Worm (Caenorhabditis elegans) whole organism, L1 larva: ENCODE results near the gene ccpp-6.

Experiments
- C16A3.4 ChIP-seq: fragments of 150-350 bp; optimal IDR thresholded peaks from 2 replicates; lab custom pipeline; 2014; ENCODE audit warnings: missing biosample characterization, missing genetic modification characterization
- C34B4.2 ChIP-seq: sonication (generic microtip); optimal IDR thresholded peaks from 2 replicates; lab custom pipeline; 2017; ENCODE audit warnings: mild to moderate bottlenecking, missing genetic modification characterization, missing compliant biosample characterization
- F16B12.6 ChIP-seq: fragments of 150-350 bp; optimal IDR thresholded peaks from 2 replicates; lab custom pipeline; 2014; ENCODE audit warnings: missing biosample characterization, missing genetic modification characterization
- aha-1 ChIP-seq: fragments of 150-350 bp; optimal IDR thresholded peaks from 2 replicates; lab custom pipeline; 2014; ENCODE audit warnings: missing biosample characterization, missing genetic modification characterization
- ama-1 ChIP-seq: fragments of 150-350 bp; optimal IDR thresholded peaks from 2 replicates; lab custom pipeline; 2014
- ceh-63 ChIP-seq: fragments of 200-800 bp; sonication (Bioruptor generic); optimal IDR thresholded peaks from 2 replicates; lab custom pipeline; 2018; ENCODE audit warnings: mild to moderate bottlenecking, missing genetic modification characterization, missing compliant biosample characterization
- ceh-88 ChIP-seq: fragments of 200-800 bp; sonication (Bioruptor generic); IDR thresholded peaks from 2 replicates; pipeline ENCODE4 v1.3.6; 2022; ENCODE audit warnings: missing genetic modification characterization, missing compliant biosample characterization
- ceh-90 ChIP-seq: sonication (generic microtip); optimal IDR thresholded peaks from 2 replicates; lab custom pipeline; 2016; ENCODE audit warnings: missing genetic modification characterization, missing compliant biosample characterization
- ces-1 ChIP-seq: fragments of 150-350 bp; optimal IDR thresholded peaks from 2 replicates; lab custom pipeline; 2014; ENCODE audit warnings: missing biosample characterization, missing genetic modification reagents, missing genetic modification characterization
- dpl-1 ChIP-seq, 3 experiments: fragments of 150-350 bp in 2 of 3; sonication (generic microtip) in 1 of 3; optimal IDR thresholded peaks; 2 replicates each; lab custom pipeline; 2014 to 2017; ENCODE audit warnings: missing biosample characterization in 3 of 3, missing genetic modification characterization in 3 of 3, missing genetic modification reagents in 3 of 3
- dsc-1 ChIP-seq: sonication (generic microtip); optimal IDR thresholded peaks from 2 replicates; lab custom pipeline; 2016; ENCODE audit warnings: mild to moderate bottlenecking, missing genetic modification characterization, missing compliant biosample characterization
- efl-1 ChIP-seq, 4 experiments: fragments of 150-350 bp; optimal IDR thresholded peaks in 3 of 4; peaks in 1 of 4; 1 replicate in 1 of 4; 2 replicates in 3 of 4; lab custom pipeline; 2014; ENCODE audit warnings: missing biosample characterization in 2 of 4, missing genetic modification characterization in 2 of 4, missing genetic modification reagents in 2 of 4
- efl-3 ChIP-seq: fragments of 200-800 bp; sonication (Bioruptor generic); optimal IDR thresholded peaks from 2 replicates; lab custom pipeline; 2018; ENCODE audit warnings: mild to moderate bottlenecking, missing genetic modification characterization, missing compliant biosample characterization
- elt-3 ChIP-seq, 6 experiments: fragments of 150-350 bp in 1 of 6; sonication (generic microtip); optimal IDR thresholded peaks; 2 replicates each; lab custom pipeline; 2017 to 2018; ENCODE audit warnings: missing biosample characterization in 6 of 6, missing genetic modification characterization in 6 of 6, inconsistent platforms in 1 of 6
- fkh-10 ChIP-seq: sonication (generic microtip); optimal IDR thresholded peaks from 2 replicates; lab custom pipeline; 2017; ENCODE audit warnings: missing biosample characterization, missing genetic modification reagents, missing genetic modification characterization
- fkh-4 ChIP-seq: sonication (generic microtip); optimal IDR thresholded peaks from 2 replicates; lab custom pipeline; 2016; ENCODE audit warnings: missing compliant biosample characterization, missing genetic modification characterization, borderline replicate concordance
- fkh-8 ChIP-seq: sonication (generic microtip); optimal IDR thresholded peaks from 2 replicates; lab custom pipeline; 2016; ENCODE audit warnings: mild to moderate bottlenecking, missing genetic modification characterization, missing compliant biosample characterization
- hlh-17 ChIP-seq: fragments of 200-800 bp; sonication (Bioruptor generic); optimal IDR thresholded peaks from 2 replicates; lab custom pipeline; 2018; ENCODE audit warnings: missing genetic modification characterization, mild to moderate bottlenecking, missing compliant biosample characterization, moderate library complexity, borderline replicate concordance
- hlh-4 ChIP-seq: sonication (generic microtip); optimal IDR thresholded peaks from 2 replicates; lab custom pipeline; 2016; ENCODE audit warnings: mild to moderate bottlenecking, missing genetic modification characterization, missing compliant biosample characterization
- hpl-2 ChIP-seq: fragments of 150-350 bp; optimal IDR thresholded peaks from 2 replicates; lab custom pipeline; 2014; ENCODE audit warnings: missing biosample characterization, missing genetic modification reagents, missing genetic modification characterization
- irx-1 ChIP-seq: sonication (generic microtip); optimal IDR thresholded peaks from 2 replicates; lab custom pipeline; 2016; ENCODE audit warnings: missing genetic modification characterization, missing compliant biosample characterization
- isw-1 ChIP-seq: fragments of 200-800 bp; sonication (Bioruptor generic); IDR thresholded peaks from 2 replicates; pipeline ENCODE4 v1.3.6; 2022; ENCODE audit warnings: missing genetic modification characterization, missing compliant biosample characterization
- jun-1 ChIP-seq: fragments of 150-350 bp; optimal IDR thresholded peaks from 2 replicates; lab custom pipeline; 2014; ENCODE audit warnings: missing biosample characterization, missing genetic modification reagents, missing genetic modification characterization
- lin-13 ChIP-seq: fragments of 150-350 bp; optimal IDR thresholded peaks from 2 replicates; lab custom pipeline; 2014; ENCODE audit warnings: missing biosample characterization, missing genetic modification reagents, missing genetic modification characterization
- lin-14 ChIP-seq: fragments of 200-800 bp; sonication (Bioruptor generic); optimal IDR thresholded peaks from 2 replicates; lab custom pipeline; 2018; ENCODE audit warnings: mild to moderate bottlenecking, missing genetic modification characterization, moderate library complexity, missing compliant biosample characterization
- lin-35 ChIP-seq, 2 experiments: fragments of 150-350 bp; optimal IDR thresholded peaks; 2 replicates each; lab custom pipeline; 2014; ENCODE audit warnings: missing biosample characterization in 2 of 2, missing genetic modification characterization in 2 of 2, missing genetic modification reagents in 2 of 2
- mab-9 ChIP-seq: fragments of 200-800 bp; sonication (Bioruptor generic); IDR thresholded peaks from 2 replicates; pipeline ENCODE4 v1.3.6; 2022; ENCODE audit warnings: missing genetic modification reagents, missing genetic modification characterization, missing compliant biosample characterization
- mdl-1 ChIP-seq, 2 experiments: fragments of 150-350 bp; optimal IDR thresholded peaks; 2 replicates each; lab custom pipeline; 2014 to 2017; ENCODE audit warnings: missing biosample characterization in 2 of 2, missing genetic modification characterization in 2 of 2, inconsistent platforms in 1 of 2
- mef-2 ChIP-seq: fragments of 150-350 bp; optimal IDR thresholded peaks from 2 replicates; lab custom pipeline; 2014; ENCODE audit warnings: missing biosample characterization, missing genetic modification characterization
- mep-1 ChIP-seq: fragments of 150-350 bp; optimal IDR thresholded peaks from 2 replicates; lab custom pipeline; 2014; ENCODE audit warnings: missing biosample characterization, missing genetic modification characterization
- nhr-237 ChIP-seq: fragments of 150-350 bp; optimal IDR thresholded peaks from 2 replicates; lab custom pipeline; 2014; ENCODE audit warnings: missing biosample characterization, missing genetic modification characterization
- nhr-28 ChIP-seq: fragments of 150-350 bp; optimal IDR thresholded peaks from 2 replicates; lab custom pipeline; 2014; ENCODE audit warnings: missing biosample characterization, missing genetic modification characterization
- nhr-47 ChIP-seq: sonication (generic microtip); optimal IDR thresholded peaks from 2 replicates; lab custom pipeline; 2016; ENCODE audit warnings: mild to moderate bottlenecking, missing genetic modification characterization, moderate library complexity, missing compliant biosample characterization
- nhr-71 ChIP-seq: sonication (generic microtip); optimal IDR thresholded peaks from 2 replicates; lab custom pipeline; 2016; ENCODE audit warnings: mild to moderate bottlenecking, missing genetic modification characterization, moderate library complexity, missing compliant biosample characterization
- nhr-76 ChIP-seq: sonication (generic microtip); optimal IDR thresholded peaks from 2 replicates; lab custom pipeline; 2017; ENCODE audit warnings: missing biosample characterization, missing genetic modification characterization
- nhr-77 ChIP-seq: fragments of 150-350 bp; optimal IDR thresholded peaks from 2 replicates; lab custom pipeline; 2014; ENCODE audit warnings: missing biosample characterization, missing genetic modification characterization
- nhr-85 ChIP-seq: sonication (generic microtip); peaks from one replicate; lab custom pipeline; 2016; ENCODE audit warnings: missing genetic modification characterization, inconsistent platforms, missing compliant biosample characterization
- nhr-90 ChIP-seq: sonication (generic microtip); optimal IDR thresholded peaks from 2 replicates; lab custom pipeline; 2016; ENCODE audit warnings: mild to moderate bottlenecking, missing genetic modification characterization, missing compliant biosample characterization; ENCODE audit not compliant: poor library complexity
- pax-3 ChIP-seq: fragments of 200-800 bp; sonication (Bioruptor generic); optimal IDR thresholded peaks from 2 replicates; lab custom pipeline; 2018; ENCODE audit warnings: mild to moderate bottlenecking, missing genetic modification characterization, moderate library complexity, missing compliant biosample characterization
- sup-37 ChIP-seq: fragments of 200-800 bp; sonication (Bioruptor generic); optimal IDR thresholded peaks from 2 replicates; lab custom pipeline; 2018; ENCODE audit warnings: mild to moderate bottlenecking, missing genetic modification characterization, missing compliant biosample characterization
- unc-130 ChIP-seq: fragments of 150-350 bp; optimal IDR thresholded peaks from 2 replicates; lab custom pipeline; 2017; ENCODE audit warnings: missing biosample characterization, missing genetic modification characterization, inconsistent platforms
- unc-62 ChIP-seq: fragments of 150-350 bp; optimal IDR thresholded peaks from 2 replicates; lab custom pipeline; 2014; ENCODE audit warnings: missing biosample characterization, missing genetic modification reagents, missing genetic modification characterization
- unc-86 ChIP-seq: sonication (generic microtip); optimal IDR thresholded peaks from 2 replicates; lab custom pipeline; 2016; ENCODE audit warnings: missing genetic modification characterization, missing compliant biosample characterization
- vab-15 ChIP-seq: sonication (generic microtip); optimal IDR thresholded peaks from 2 replicates; lab custom pipeline; 2017; ENCODE audit warnings: missing genotype, mild to moderate bottlenecking, missing genetic modification characterization, missing compliant biosample characterization
- zag-1 ChIP-seq: fragments of 150-350 bp; optimal IDR thresholded peaks from 2 replicates; lab custom pipeline; 2014; ENCODE audit warnings: missing biosample characterization, missing genetic modification characterization
- ztf-11 ChIP-seq, 2 experiments: sonication (generic microtip); optimal IDR thresholded peaks; 2 replicates each; lab custom pipeline; 2016 to 2017; ENCODE audit warnings: missing genetic modification characterization in 2 of 2, missing biosample characterization in 1 of 2, missing compliant biosample characterization in 1 of 2

ccpp-6 gene

ce11 chrII:5388786-5389421 is 1.8 kb upstream of the ccpp-6 start, which contains the start of gene rsp-4:
Gene rsp-4 (minus strand): TSS chrII:5388836.
- TF ChIP-seq efl-1 (optimal IDR thresholded peaks at IDR 0.05; lab: Kevin White, UChicago): no peak
- peak in 1 of 2 experiments; percentile 4 for TF ChIP-seq efl-1 (GFP tag; optimal IDR thresholded peaks at IDR 0.05 in 1 of 2; lab: Kevin White, UChicago)
- TF ChIP-seq ceh-88 (GFP tag; lab: Robert Waterston, UW): no peak
- TF ChIP-seq dsc-1 (tag; lab: Kevin White, UChicago): no peak
- no peak for TF ChIP-seq C34B4.2
- no peak for TF ChIP-seq mep-1
- no peak for TF ChIP-seq hlh-4 (tag; lab: Kevin White, UChicago)
- TF ChIP-seq hlh-17 (GFP tag; lab: Kevin White, UChicago): no peak
- TF ChIP-seq nhr-47 (tag; lab: Kevin White, UChicago): no peak
- peak; percentile 29 for TF ChIP-seq nhr-85 (tag; lab: Kevin White, UChicago)
- no peak for TF ChIP-seq nhr-76 (tag; lab: Kevin White, UChicago)
- TF ChIP-seq ztf-11 (tag; optimal IDR thresholded peaks at IDR 0.05; lab: Kevin White, UChicago): no peak
- no peak for TF ChIP-seq fkh-4 (tag; lab: Kevin White, UChicago)
- TF ChIP-seq fkh-10 (GFP tag; lab: Kevin White, UChicago): no peak
- no peak for TF ChIP-seq ama-1 (lab: Kevin White, UChicago)
- no peak for TF ChIP-seq unc-62 (GFP tag; lab: Kevin White, UChicago)
- TF ChIP-seq jun-1 (tag; lab: Kevin White, UChicago): no peak
- TF ChIP-seq ceh-63 (GFP tag; lab: Kevin White, UChicago): peak; percentile 16
- TF ChIP-seq pax-3 (tag; lab: Kevin White, UChicago): no peak

- no peak for TF ChIP-seq efl-1 (optimal IDR thresholded peaks at IDR 0.05; lab: Kevin White, UChicago)
- TF ChIP-seq efl-1 (GFP tag; optimal IDR thresholded peaks at IDR 0.05 in 1 of 2; lab: Kevin White, UChicago): peak in 1 of 2 experiments; percentile 61
- no peak for TF ChIP-seq nhr-71
- no peak for TF ChIP-seq mab-9 (GFP tag; lab: Robert Waterston, UW)
These were observed 2.8 kb downstream of the ccpp-6 start for ce11 chrII:5384282-5384681.

ce11 chrII:5379614-5380077 is 7.5 kb downstream of the ccpp-6 start, which contains the start of gene pkc-3:
Gene pkc-3 (plus strand): TSS chrII:5380027.
- no peak for TF ChIP-seq mef-2 (tag; lab: Kevin White, UChicago)
- no peak for TF ChIP-seq unc-86 (tag; lab: Kevin White, UChicago)
- TF ChIP-seq irx-1 (tag; lab: Kevin White, UChicago): peak; percentile 29
- peak in 3 of 6 experiments; percentile 6 to 74 (median 66) for TF ChIP-seq elt-3 (tag; optimal IDR thresholded peaks at IDR 0.05; lab: Kevin White, UChicago)
- peak in 2 of 3 experiments; percentile 47 to 50 for TF ChIP-seq dpl-1 (GFP tag; optimal IDR thresholded peaks at IDR 0.05; lab: Kevin White, UChicago)
- no peak for TF ChIP-seq nhr-28 (tag; lab: Kevin White, UChicago)
- TF ChIP-seq isw-1 (GFP tag; lab: Robert Waterston, UW): no peak
- TF ChIP-seq pax-3 (tag; lab: Kevin White, UChicago): no peak
- TF ChIP-seq nhr-90 (tag; lab: Kevin White, UChicago): peak; percentile 77
- TF ChIP-seq zag-1: no peak
- no peak for TF ChIP-seq unc-130
- TF ChIP-seq mdl-1 (tag; optimal IDR thresholded peaks at IDR 0.05; lab: Kevin White, UChicago): peak in 1 of 2 experiments; percentile 36
- no peak for TF ChIP-seq fkh-4 (tag; lab: Kevin White, UChicago)
- no peak for TF ChIP-seq vab-15 (tag; lab: Kevin White, UChicago)
- no peak for TF ChIP-seq hlh-4 (tag; lab: Kevin White, UChicago)
- peak; percentile 71 for TF ChIP-seq nhr-71
- no peak for TF ChIP-seq ceh-90
- peak; percentile 40 for TF ChIP-seq lin-13 (GFP tag; lab: Kevin White, UChicago)
- TF ChIP-seq lin-14 (GFP tag; lab: Kevin White, UChicago): peak; percentile 83
- TF ChIP-seq mep-1: peak; percentile 70
- no peak for TF ChIP-seq F16B12.6 (tag; lab: Kevin White, UChicago)
- TF ChIP-seq ces-1 (GFP tag; lab: Kevin White, UChicago): no peak
- peak; percentile 25 to 81 for TF ChIP-seq lin-35 (GFP tag; optimal IDR thresholded peaks at IDR 0.05; lab: Kevin White, UChicago)
- TF ChIP-seq hpl-2 (GFP tag; lab: Kevin White, UChicago): peak; percentile 67
- no peak for TF ChIP-seq dsc-1 (tag; lab: Kevin White, UChicago)
- no peak for TF ChIP-seq aha-1 (tag; lab: Kevin White, UChicago)
- TF ChIP-seq nhr-77 (tag; lab: Kevin White, UChicago): peak; percentile 79
- TF ChIP-seq efl-3: no peak
- no peak for TF ChIP-seq fkh-8 (tag; lab: Kevin White, UChicago)
- TF ChIP-seq sup-37 (GFP tag; lab: Kevin White, UChicago): no peak
- TF ChIP-seq nhr-237 (tag; lab: Kevin White, UChicago): no peak
- no peak for TF ChIP-seq nhr-76 (tag; lab: Kevin White, UChicago)
- peak; percentile 60 for TF ChIP-seq C16A3.4 (tag; lab: Kevin White, UChicago)
